Worm (Caenorhabditis elegans): Measurements from ENCODE around the gene ssq-2.

DNA sequence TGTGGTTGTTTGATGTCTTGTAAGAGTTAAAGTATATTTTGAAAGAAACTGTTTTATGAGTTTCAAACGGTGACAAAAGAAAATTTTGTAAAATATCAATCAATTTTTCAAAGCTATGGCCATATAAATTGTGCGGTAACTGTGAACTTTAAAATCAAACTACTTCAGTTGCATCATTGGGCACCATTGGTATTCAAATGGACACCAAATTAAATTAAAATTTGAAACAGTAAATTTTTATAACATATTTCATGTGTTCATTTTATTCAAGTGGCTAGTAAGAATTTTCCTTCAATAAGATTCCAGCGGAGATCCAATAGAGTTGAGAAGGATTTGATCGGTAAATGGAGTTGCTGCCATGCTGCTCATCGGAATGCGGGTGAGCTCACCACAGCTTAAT lies 35.4 kb downstream of the ssq-2 start:
- TF ChIP-seq nhr-12 (tag; optimal IDR thresholded peaks at IDR 0.05), result no peak
- TF ChIP-seq lsy-2 (tag; optimal IDR thresholded peaks at IDR 0.05), result no peak
- no peak for TF ChIP-seq snpc-4 (tag; optimal IDR thresholded peaks at IDR 0.05)
- no peak for TF ChIP-seq bed-3 (GFP tag; optimal IDR thresholded peaks at IDR 0.05)
- no peak for TF ChIP-seq zip-8 (tag; optimal IDR thresholded peaks at IDR 0.05)
- TF ChIP-seq nhr-76 (tag; optimal IDR thresholded peaks at IDR 0.05), result no peak
- TF ChIP-seq elt-3 (tag; optimal IDR thresholded peaks at IDR 0.05), result no peak
- TF ChIP-seq ztf-11 (tag; optimal IDR thresholded peaks at IDR 0.05), result no peak
- no peak for TF ChIP-seq unc-39 (tag; optimal IDR thresholded peaks at IDR 0.05)
- TF ChIP-seq lin-13 (tag; optimal IDR thresholded peaks at IDR 0.05), result no peak
- no peak for TF ChIP-seq ces-1 (GFP tag; optimal IDR thresholded peaks at IDR 0.05)
- no peak for TF ChIP-seq unc-62 (GFP tag; optimal IDR thresholded peaks at IDR 0.05)
- no peak for TF ChIP-seq cnd-1 (tag; optimal IDR thresholded peaks at IDR 0.05)

Measured in whole organism, mixed stage, embryonic.